Fruit fly (Drosophila melanogaster) whole organism, pupa: ENCODE measurements around the gene CG1233.

Experiments used
- CG10348 ChIP-seq: fragments of 200-800 bp; sonication (Bioruptor generic); IDR thresholded peaks from 2 replicates; pipeline ENCODE4 v1.3.6; 2022; ENCODE audit warnings: missing biosample characterization, missing genetic modification characterization
- CG12605 ChIP-seq: fragments of 200-800 bp; sonication (Bioruptor generic); IDR thresholded peaks from 2 replicates; pipeline ENCODE4 v1.3.6; 2022; ENCODE audit warnings: missing biosample characterization, missing genetic modification characterization
- CG13204 ChIP-seq: fragments of 200-800 bp; sonication (Bioruptor generic); optimal IDR thresholded peaks from 2 replicates; lab custom pipeline; 2018; ENCODE audit warnings: missing biosample characterization, mild to moderate bottlenecking, missing genetic modification characterization, moderate library complexity
- CG14655 ChIP-seq: fragments of 200-800 bp; sonication (Bioruptor generic); optimal IDR thresholded peaks from 3 replicates; lab custom pipeline; 2017; ENCODE audit warnings: mild to moderate bottlenecking, missing biosample characterization, missing genetic modification reagents, missing genetic modification characterization
- CG15710 ChIP-seq: fragments of 200-800 bp; sonication (Bioruptor generic); optimal IDR thresholded peaks from 2 replicates; lab custom pipeline; 2018; ENCODE audit warnings: missing biosample characterization, mild to moderate bottlenecking, missing genetic modification characterization, moderate library complexity
- CG17806 ChIP-seq: fragments of 200-800 bp; sonication (Bioruptor generic); optimal IDR thresholded peaks from 2 replicates; lab custom pipeline; 2018; ENCODE audit warnings: missing biosample characterization, mild to moderate bottlenecking, missing genetic modification characterization, moderate library complexity
- CG32121 ChIP-seq: fragments of 200-800 bp; sonication (Bioruptor generic); IDR thresholded peaks from 2 replicates; pipeline ENCODE4 v1.3.6; 2022; ENCODE audit warnings: missing biosample characterization, missing genetic modification characterization
- CG34367 ChIP-seq: fragments of 200-800 bp; sonication (Bioruptor generic); optimal IDR thresholded peaks from 2 replicates; lab custom pipeline; 2018; ENCODE audit warnings: missing biosample characterization, mild to moderate bottlenecking, missing genetic modification characterization
- CG4496 ChIP-seq: fragments of 200-800 bp; sonication (Bioruptor generic); IDR thresholded peaks from 3 replicates; pipeline ENCODE4 v1.3.6; 2022; ENCODE audit warnings: missing biosample characterization, missing genetic modification characterization
- CG8159 ChIP-seq: fragments of 200-800 bp; sonication (Bioruptor generic); optimal IDR thresholded peaks from 3 replicates; lab custom pipeline; 2018; ENCODE audit warnings: missing biosample characterization, mild to moderate bottlenecking, missing genetic modification characterization, moderate library complexity
- CG8301 ChIP-seq: fragments of 200-800 bp; sonication (Bioruptor generic); optimal IDR thresholded peaks from 2 replicates; lab custom pipeline; 2018; ENCODE audit warnings: missing biosample characterization, mild to moderate bottlenecking, missing genetic modification characterization
- CG9948 ChIP-seq: fragments of 200-800 bp; sonication (Bioruptor generic); optimal IDR thresholded peaks from 2 replicates; lab custom pipeline; 2018; ENCODE audit warnings: missing biosample characterization, mild to moderate bottlenecking, missing genetic modification characterization, moderate library complexity
- D1 ChIP-seq: fragments of 200-800 bp; sonication (Bioruptor generic); optimal IDR thresholded peaks from 2 replicates; lab custom pipeline; 2018; ENCODE audit warnings: missing biosample characterization, mild to moderate bottlenecking, missing genetic modification characterization, moderate library complexity
- EcR ChIP-seq: fragments of 200-800 bp; sonication (Bioruptor generic); optimal IDR thresholded peaks from 3 replicates; lab custom pipeline; 2019; ENCODE audit warnings: missing biosample characterization, missing genetic modification characterization, mild to moderate bottlenecking, moderate library complexity, missing genetic modification reagents
- Ets98B ChIP-seq: fragments of 200-800 bp; sonication (Bioruptor generic); IDR thresholded peaks from 2 replicates; pipeline ENCODE4 v1.3.6; 2022; ENCODE audit warnings: missing biosample characterization, missing genetic modification characterization
- Pif1A ChIP-seq: fragments of 200-800 bp; sonication (Bioruptor generic); optimal IDR thresholded peaks from 3 replicates; lab custom pipeline; 2016; ENCODE audit warnings: missing biosample characterization, missing genetic modification characterization
- Pif1B ChIP-seq: fragments of 200-800 bp; sonication (Bioruptor generic); optimal IDR thresholded peaks from 3 replicates; lab custom pipeline; 2016; ENCODE audit warnings: missing biosample characterization, missing genetic modification characterization
- Snoo ChIP-seq: fragments of 200-800 bp; sonication (Bioruptor generic); optimal IDR thresholded peaks from 3 replicates; lab custom pipeline; 2017; ENCODE audit warnings: missing biosample characterization, mild to moderate bottlenecking, missing genetic modification characterization, inconsistent platforms
- fd96Ca ChIP-seq: fragments of 200-800 bp; sonication (Bioruptor generic); IDR thresholded peaks from 3 replicates; pipeline ENCODE4 v1.3.6; 2022; ENCODE audit warnings: missing biosample characterization, missing genetic modification characterization
- gl ChIP-seq: fragments of 200-800 bp; sonication (Bioruptor generic); optimal IDR thresholded peaks from 2 replicates; lab custom pipeline; 2018; ENCODE audit warnings: missing biosample characterization, mild to moderate bottlenecking, missing genetic modification characterization
- rn ChIP-seq: fragments of 200-800 bp; sonication (Bioruptor generic); IDR thresholded peaks from 2 replicates; pipeline ENCODE4 v1.3.6; 2022; ENCODE audit warnings: missing biosample characterization, missing genetic modification characterization

CG1233 gene

dm6 chr3L:346656-347640, 14.3 kb upstream of the CG1233 start, which contains the start of gene mth:
mth (minus strand) TSS chr3L:346957.
- peak; percentile 9 for TF ChIP-seq Pif1B (GFP tag; lab: Kevin White, UChicago)
- TF ChIP-seq CG8159, result no peak
- TF ChIP-seq Snoo, result peak; percentile 23
- peak; percentile 5; the same call in 1 of the 2 replicates for TF ChIP-seq Ets98B
- peak; percentile 47; the same call in 1 of the 2 replicates for TF ChIP-seq rn (GFP tag; lab: Robert Waterston, UW)
- TF ChIP-seq CG17806 (tag; lab: Kevin White, UChicago), result no peak
- TF ChIP-seq gl, result peak; percentile 20
- TF ChIP-seq CG8301 (tag; lab: Kevin White, UChicago), result no peak
- TF ChIP-seq fd96Ca (GFP tag; lab: Robert Waterston, UW), result no peak; the same call in 1 of the 3 replicates
- TF ChIP-seq CG32121 (GFP tag; lab: Robert Waterston, UW), result peak; percentile 49; the same call in 1 of the 2 replicates
- peak; percentile 28 for TF ChIP-seq CG15710 (tag; lab: Kevin White, UChicago)
- TF ChIP-seq CG13204 (GFP tag; lab: Kevin White, UChicago), result no peak
- TF ChIP-seq CG12605, result no peak
- no peak for TF ChIP-seq CG34367 (tag; lab: Kevin White, UChicago)
- TF ChIP-seq CG14655 (GFP tag; lab: Kevin White, UChicago), result no peak
- no peak; the same call in 1 of the 3 replicates for TF ChIP-seq CG4496 (GFP tag; lab: Robert Waterston, UW)
- TF ChIP-seq Pif1A, result peak; percentile 48

DNA sequence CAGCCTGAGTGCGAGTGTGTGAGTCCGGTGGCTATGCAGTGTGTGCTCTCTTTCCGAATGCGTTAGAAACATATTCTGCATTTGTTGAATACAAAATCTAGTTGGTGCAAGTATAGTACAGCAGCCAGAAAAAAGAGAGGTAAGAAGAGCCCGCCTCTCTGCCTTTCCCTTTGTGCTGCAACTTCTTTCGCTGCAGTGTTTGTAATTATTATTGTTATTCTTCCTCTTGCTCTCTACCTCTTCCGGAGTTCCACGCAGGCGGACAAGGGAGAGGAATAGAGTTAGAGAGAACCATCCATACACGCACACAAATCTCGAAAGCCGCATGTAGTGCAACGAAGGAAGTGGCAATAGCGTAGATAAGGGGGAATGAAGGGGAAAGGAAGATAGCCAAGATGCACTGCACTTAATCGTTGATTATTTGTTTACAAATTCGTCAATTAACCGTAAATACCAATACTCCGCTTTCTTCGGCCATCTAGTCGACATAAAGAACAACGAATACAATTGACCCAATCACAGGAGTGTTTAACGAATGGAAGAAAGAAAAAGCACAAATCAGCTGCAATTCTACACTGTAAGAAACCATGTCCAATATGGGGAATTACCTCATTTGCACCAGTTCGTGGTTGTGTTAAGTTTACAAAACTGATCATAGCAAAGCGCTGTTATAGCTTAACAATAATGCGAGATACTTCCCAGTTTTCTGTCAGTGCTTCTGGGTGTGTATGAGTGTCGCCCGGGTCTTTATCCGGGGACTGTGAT, 13.4 kb upstream of the CG1233 start:
- TF ChIP-seq CG8301 (tag; lab: Kevin White, UChicago), result peak; percentile 92
- peak; percentile 95 for TF ChIP-seq CG14655 (GFP tag; lab: Kevin White, UChicago)
- peak; percentile 93 for TF ChIP-seq Ets98B
- peak; percentile 84 for TF ChIP-seq CG17806 (tag; lab: Kevin White, UChicago)
- peak; percentile 83 for TF ChIP-seq CG8159
- TF ChIP-seq CG9948 (tag; lab: Kevin White, UChicago), result peak; percentile 82
- TF ChIP-seq EcR (GFP tag; lab: Kevin White, UChicago), result peak; percentile 55
- peak; percentile 87 for TF ChIP-seq rn (GFP tag; lab: Robert Waterston, UW)
- TF ChIP-seq gl, result peak; percentile 72
- TF ChIP-seq CG34367 (tag; lab: Kevin White, UChicago), result peak; percentile 81
- TF ChIP-seq Snoo, result peak; percentile 76
- TF ChIP-seq D1, result peak; percentile 36
- TF ChIP-seq Pif1B (GFP tag; lab: Kevin White, UChicago), result peak; percentile 86
- TF ChIP-seq fd96Ca (GFP tag; lab: Robert Waterston, UW), result peak; percentile 91
- TF ChIP-seq Pif1A, result peak; percentile 90
- peak; percentile 90 for TF ChIP-seq CG32121 (GFP tag; lab: Robert Waterston, UW)
- peak; percentile 92 for TF ChIP-seq CG4496 (GFP tag; lab: Robert Waterston, UW)
- peak; percentile 82 for TF ChIP-seq CG15710 (tag; lab: Kevin White, UChicago)
- peak; percentile 53 for TF ChIP-seq CG13204 (GFP tag; lab: Kevin White, UChicago)
- 0 out of 2 replicates have a peak, but pooled peaks have one; percentile 39 for TF ChIP-seq CG10348 (GFP tag; lab: Robert Waterston, UW)
- TF ChIP-seq CG12605, result peak; percentile 83

- no peak for TF ChIP-seq CG13204 (GFP tag; lab: Kevin White, UChicago)
- TF ChIP-seq gl, result no peak
- no peak for TF ChIP-seq CG9948 (tag; lab: Kevin White, UChicago)
- no peak for TF ChIP-seq D1
- no peak for TF ChIP-seq CG32121 (GFP tag; lab: Robert Waterston, UW)
- TF ChIP-seq Snoo, result no peak
- no peak for TF ChIP-seq Pif1B (GFP tag; lab: Kevin White, UChicago)
- TF ChIP-seq CG10348 (GFP tag; lab: Robert Waterston, UW), result no peak
- no peak for TF ChIP-seq CG34367 (tag; lab: Kevin White, UChicago)
- no peak for TF ChIP-seq CG8159
- TF ChIP-seq CG17806 (tag; lab: Kevin White, UChicago), result no peak
- no peak for TF ChIP-seq CG12605
- no peak for TF ChIP-seq EcR (GFP tag; lab: Kevin White, UChicago)
- no peak for TF ChIP-seq CG8301 (tag; lab: Kevin White, UChicago)
Observed at dm6 chr3L:348406-348743, 12.9 kb upstream of the CG1233 start.

DNA sequence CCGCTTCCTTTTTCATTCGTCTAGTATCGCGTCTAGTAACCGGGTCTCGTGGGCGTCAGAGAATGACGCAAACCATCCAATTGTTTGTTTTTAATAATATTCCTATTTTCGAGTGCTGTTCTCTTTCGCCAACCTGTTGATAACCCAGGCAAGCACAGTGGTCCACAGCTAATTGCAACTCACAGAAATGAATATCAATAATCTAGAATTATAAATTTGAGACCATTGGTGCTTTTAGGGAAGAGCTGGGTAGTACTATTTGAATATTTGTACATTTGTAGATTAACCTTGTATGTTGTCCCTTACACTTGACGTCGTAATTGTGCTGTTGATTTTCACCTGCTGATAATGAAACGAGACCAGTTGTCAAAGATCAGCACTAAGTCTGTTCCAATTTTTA, 11.5 kb upstream of the CG1233 start:
- no peak for TF ChIP-seq CG34367 (tag; lab: Kevin White, UChicago)
- no peak for TF ChIP-seq gl
- TF ChIP-seq CG14655 (GFP tag; lab: Kevin White, UChicago), result no peak
- no peak for TF ChIP-seq D1
- no peak for TF ChIP-seq Snoo
- no peak for TF ChIP-seq Pif1A
- TF ChIP-seq CG13204 (GFP tag; lab: Kevin White, UChicago), result no peak
- no peak for TF ChIP-seq CG17806 (tag; lab: Kevin White, UChicago)
- TF ChIP-seq fd96Ca (GFP tag; lab: Robert Waterston, UW), result no peak
- TF ChIP-seq, all 21 proteins: peak for 0

DNA sequence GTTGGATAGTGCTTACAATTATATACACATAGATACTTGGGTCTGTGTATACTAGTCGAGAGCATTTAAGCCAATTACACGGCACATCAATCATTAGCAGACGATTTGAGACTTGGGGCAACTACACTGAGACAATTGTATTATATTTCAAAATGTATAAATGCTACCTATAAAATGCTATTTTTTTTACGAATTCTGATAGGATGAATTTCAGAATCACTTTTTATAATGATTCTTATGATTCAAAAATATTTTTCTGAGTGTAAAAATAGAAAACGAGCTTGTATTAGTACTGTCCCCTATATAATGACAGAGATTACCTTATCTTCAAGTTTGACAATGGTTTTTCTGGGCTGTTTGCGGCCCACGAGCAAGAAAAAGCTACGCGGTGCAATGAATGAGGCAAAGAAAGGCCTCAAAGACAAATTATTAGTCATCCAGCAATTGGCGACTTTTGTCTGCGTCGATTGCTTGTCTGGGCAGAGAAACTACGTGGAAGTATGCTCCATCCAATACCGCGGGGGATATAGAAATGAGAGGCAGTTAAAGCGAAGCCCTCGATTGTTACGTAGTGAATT, 10.5 kb upstream of the CG1233 start:
- TF ChIP-seq CG17806 (tag; lab: Kevin White, UChicago) (peak; percentile 50), EcR (GFP tag; lab: Kevin White, UChicago) (no peak), CG12605 (peak; percentile 72), CG15710 (tag; lab: Kevin White, UChicago) (peak; percentile 8), CG13204 (GFP tag; lab: Kevin White, UChicago) (no peak), Pif1A (no peak), CG8301 (tag; lab: Kevin White, UChicago) (no peak), CG10348 (GFP tag; lab: Robert Waterston, UW) (no peak), CG14655 (GFP tag; lab: Kevin White, UChicago) (no peak), Snoo (no peak), CG8159 (no peak), CG9948 (tag; lab: Kevin White, UChicago) (peak; percentile 71), CG32121 (GFP tag; lab: Robert Waterston, UW) (peak; percentile 82), gl (no peak), D1 (no peak), rn (GFP tag; lab: Robert Waterston, UW) (peak; percentile 39; the same call in 1 of the 2 replicates), CG34367 (tag; lab: Kevin White, UChicago) (no peak), CG4496 (GFP tag; lab: Robert Waterston, UW) (peak; percentile 82), Ets98B (peak; percentile 63), fd96Ca (GFP tag; lab: Robert Waterston, UW) (no peak), Pif1B (GFP tag; lab: Kevin White, UChicago) (no peak)
